Worm (Caenorhabditis elegans) whole organism, young adult: Measurements from ENCODE around the gene scav-5.

Source experiments
- B0019.2 ChIP-seq: fragments of 200-800 bp; sonication (Bioruptor generic); conservative IDR thresholded peaks from 2 replicates; pipeline ENCODE4 v1.3.6; 2022; ENCODE audit warnings: missing genetic modification reagents, missing genetic modification characterization, missing compliant biosample characterization
- ama-1 ChIP-seq, 3 experiments: fragments of 150-350 bp in 1 of 3; sonication (generic microtip) in 2 of 3; optimal IDR thresholded peaks; 2 replicates each; lab custom pipeline; 2014 to 2018; ENCODE audit warnings: missing biosample characterization in 2 of 3, missing genetic modification characterization in 2 of 3, missing genetic modification reagents in 2 of 3
- efl-1 ChIP-seq: fragments of 150-350 bp; optimal IDR thresholded peaks from 2 replicates; lab custom pipeline; 2014; ENCODE audit warnings: missing biosample characterization, missing genetic modification reagents, missing genetic modification characterization
- egl-44 ChIP-seq: fragments of 200-800 bp; sonication (Bioruptor generic); IDR thresholded peaks from 2 replicates; pipeline ENCODE4 v1.3.6; 2022; ENCODE audit warnings: missing genetic modification reagents, missing genetic modification characterization, missing compliant biosample characterization
- lin-35 ChIP-seq, 3 experiments: fragments of 150-350 bp in 2 of 3; sonication (generic microtip) in 1 of 3; optimal IDR thresholded peaks; 2 replicates each; lab custom pipeline; 2014 to 2018; ENCODE audit warnings: missing biosample characterization in 3 of 3, missing genetic modification characterization in 3 of 3, missing genetic modification reagents in 3 of 3
- nfya-1 ChIP-seq: sonication (generic microtip); optimal IDR thresholded peaks from 2 replicates; lab custom pipeline; 2017; ENCODE audit warnings: antibody characterized with exemption, missing compliant biosample characterization, missing genetic modification characterization, borderline replicate concordance; ENCODE audit not compliant: insufficient read depth
- pbrm-1 ChIP-seq: fragments of 200-800 bp; sonication (Bioruptor generic); IDR thresholded peaks from 2 replicates; pipeline ENCODE4 v1.3.6; 2022; ENCODE audit warnings: missing genetic modification reagents, missing genetic modification characterization, missing compliant biosample characterization
- pha-4 ChIP-seq: fragments of 150-350 bp; sonication (generic microtip); optimal IDR thresholded peaks from 2 replicates; lab custom pipeline; 2014; ENCODE audit warnings: missing biosample characterization, missing genetic modification reagents, missing genetic modification characterization
- snpc-4 ChIP-seq, 5 experiments: fragments of 150-350 bp in 1 of 5; sonication (generic microtip) in 4 of 5; optimal IDR thresholded peaks; 2 replicates each; lab custom pipeline; 2014 to 2018; ENCODE audit warnings: missing genetic modification characterization in 5 of 5, missing biosample characterization in 3 of 5, antibody characterized with exemption in 2 of 5, mild to moderate bottlenecking in 2 of 5, missing compliant biosample characterization in 2 of 5, missing genotype in 2 of 5, moderate library complexity in 2 of 5, missing genetic modification reagents in 1 of 5
- unc-130 ChIP-seq: sonication (generic microtip); optimal IDR thresholded peaks from 2 replicates; lab custom pipeline; 2016; ENCODE audit warnings: missing genetic modification reagents, missing genetic modification characterization, missing compliant biosample characterization

ce11 chrX:9893069-9893468 is 34.9 kb downstream of the scav-5 start:
- no peak for TF ChIP-seq pbrm-1 (GFP tag; lab: Robert Waterston, UW)
- TF ChIP-seq snpc-4 (GFP tag; optimal IDR thresholded peaks at IDR 0.05; lab: Kevin White, UChicago): no peak
- TF ChIP-seq snpc-4 (tag; optimal IDR thresholded peaks at IDR 0.05; lab: Kevin White, UChicago): no peak
- no peak for TF ChIP-seq pha-4 (tag; lab: Kevin White, UChicago)
- TF ChIP-seq nfya-1: no peak
- TF ChIP-seq lin-35 (GFP tag; optimal IDR thresholded peaks at IDR 0.05; lab: Kevin White, UChicago): no peak
- TF ChIP-seq B0019.2 (GFP tag; lab: Robert Waterston, UW): no peak
- no peak for TF ChIP-seq ama-1 (optimal IDR thresholded peaks at IDR 0.05; lab: Kevin White, UChicago)
- TF ChIP-seq ama-1 (GFP tag; optimal IDR thresholded peaks at IDR 0.05; lab: Kevin White, UChicago): no peak
- TF ChIP-seq efl-1 (GFP tag; lab: Kevin White, UChicago): no peak
- no peak for TF ChIP-seq egl-44 (GFP tag; lab: Robert Waterston, UW)
- no peak for TF ChIP-seq unc-130 (GFP tag; lab: Kevin White, UChicago)
